Worm (Caenorhabditis elegans): ENCODE measurements around the gene nhr-63.

ce11 chrV:16022600-16022999 is 20.2 kb downstream of the nhr-63 start:
- no peak for TF ChIP-seq Y48G9A.11 (GFP tag; IDR thresholded peaks at IDR 0.05)
- no peak for TF ChIP-seq lsy-2 (tag; optimal IDR thresholded peaks at IDR 0.05)
- no peak for TF ChIP-seq lir-3 (tag; optimal IDR thresholded peaks at IDR 0.05)
- no peak for TF ChIP-seq ceh-62 (tag; optimal IDR thresholded peaks at IDR 0.05)
- no peak for TF ChIP-seq nhr-42 (GFP tag; IDR thresholded peaks at IDR 0.05)
- no peak for TF ChIP-seq jun-1 (tag; optimal IDR thresholded peaks at IDR 0.05)
- no peak for TF ChIP-seq fkh-10 (GFP tag; optimal IDR thresholded peaks at IDR 0.05)
- TF ChIP-seq ama-1 (optimal IDR thresholded peaks at IDR 0.05), result no peak
- TF ChIP-seq F49E8.2 (tag; optimal IDR thresholded peaks at IDR 0.05; ENCODE audit: borderline replicate concordance), result no peak
- no peak for TF ChIP-seq pqm-1 (tag; optimal IDR thresholded peaks at IDR 0.05)
- TF ChIP-seq egl-27 (tag; optimal IDR thresholded peaks at IDR 0.05), result no peak

Data from whole organism, L4 larva.